Comparison of ENCODE assay signal across 4 worm cellular contexts in genomic region chrV:5862479-5863188, ce11.
TF ChIP-seq lines count a peak whose summit lies in the region.

TSS of gene F26F12.8 (minus strand) at chrV:5862529.

TF ChIP-seq in whole organism, L1 larva, 84 proteins besides CTCF, POLR2A, EP300 and RAD21:
- no peak for TF ChIP-seq unc-130 (tag; optimal IDR thresholded peaks at IDR 0.05; lab: Kevin White, UChicago)
- peak; percentile 59 for TF ChIP-seq blmp-1 (tag; optimal IDR thresholded peaks at IDR 0.05; lab: Kevin White, UChicago)
- TF ChIP-seq lin-14 (GFP tag; optimal IDR thresholded peaks at IDR 0.05; lab: Kevin White, UChicago): peak; percentile 4
- TF ChIP-seq nhr-85 (tag; lab: Kevin White, UChicago): peak; percentile 3
TF ChIP-seq in whole organism, L1 larva: peak in this region for 3.

TF ChIP-seq in whole organism, L2 larva, 48 proteins besides CTCF, POLR2A, EP300 and RAD21:
- peak; percentile 77 for TF ChIP-seq unc-55 (GFP tag; optimal IDR thresholded peaks at IDR 0.05; lab: Kevin White, UChicago)
- TF ChIP-seq lin-11 (tag; optimal IDR thresholded peaks at IDR 0.05; lab: Kevin White, UChicago): no peak

TF ChIP-seq in whole organism, L3 larva, 47 proteins besides CTCF, POLR2A, EP300 and RAD21:
- TF ChIP-seq ztf-11 (tag; optimal IDR thresholded peaks at IDR 0.05; lab: Kevin White, UChicago): no peak
- peak; percentile 58 for TF ChIP-seq elt-1 (tag; optimal IDR thresholded peaks at IDR 0.05; lab: Kevin White, UChicago)
- TF ChIP-seq elt-3 (tag; optimal IDR thresholded peaks at IDR 0.05; lab: Kevin White, UChicago): no peak
TF ChIP-seq in whole organism, L3 larva: peak in this region for 1.

TF ChIP-seq in whole organism, L4 larva, 104 proteins besides CTCF, POLR2A, EP300 and RAD21:
- no peak for TF ChIP-seq spr-1 (tag; optimal IDR thresholded peaks at IDR 0.05; lab: Kevin White, UChicago)
- TF ChIP-seq aha-1 (tag; lab: Kevin White, UChicago): peak; percentile 67

Comparison
In these comparisons a context has a peak if more than half of its experiments do, and no peak if none do; other contexts are left out.
1. Of the 29 proteins assayed by ChIP-seq in both whole organism, L4 larva and whole organism, L1 larva: peak only in whole organism, L4 larva: aha-1; only in whole organism, L1 larva: none; in both: none; in neither: 28.